Worm (Caenorhabditis elegans) whole organism, mixed stage, embryonic: ENCODE results near the gene oac-29.

ENCODE experiments used
- M03D4.4 ChIP-seq: sonication (generic microtip); optimal IDR thresholded peaks from 2 replicates; lab custom pipeline; 2017; ENCODE audit warnings: mild to moderate bottlenecking, missing genetic modification characterization, missing compliant biosample characterization
- bed-3 ChIP-seq: fragments of 200-800 bp; sonication (Bioruptor generic); optimal IDR thresholded peaks from 3 replicates; lab custom pipeline; 2018; ENCODE audit warnings: mild to moderate bottlenecking, missing genetic modification characterization, moderate library complexity, missing compliant biosample characterization
- blmp-1 ChIP-seq: fragments of 150-350 bp; optimal IDR thresholded peaks from 2 replicates; lab custom pipeline; 2014; ENCODE audit warnings: missing biosample characterization, missing genetic modification characterization
- ceh-39 ChIP-seq: fragments of 150-350 bp; optimal IDR thresholded peaks from 2 replicates; lab custom pipeline; 2014; ENCODE audit warnings: missing biosample characterization, missing genetic modification characterization
- ceh-43 ChIP-seq: fragments of 200-800 bp; sonication (Bioruptor generic); optimal IDR thresholded peaks from 2 replicates; lab custom pipeline; 2018; ENCODE audit warnings: mild to moderate bottlenecking, missing genetic modification characterization, moderate library complexity, missing compliant biosample characterization
- ceh-83 ChIP-seq: fragments of 200-800 bp; sonication (Bioruptor generic); optimal IDR thresholded peaks from 2 replicates; lab custom pipeline; 2018; ENCODE audit warnings: mild to moderate bottlenecking, missing genetic modification characterization, missing compliant biosample characterization
- ces-1 ChIP-seq: fragments of 150-350 bp; optimal IDR thresholded peaks from 2 replicates; lab custom pipeline; 2014; ENCODE audit warnings: missing biosample characterization, missing genetic modification reagents, missing genetic modification characterization
- cnd-1 ChIP-seq: fragments of 200-800 bp; sonication (Bioruptor generic); optimal IDR thresholded peaks from 2 replicates; lab custom pipeline; 2018; ENCODE audit warnings: mild to moderate bottlenecking, missing genetic modification characterization, missing compliant biosample characterization
- drap-1 ChIP-seq: fragments of 200-800 bp; sonication (Bioruptor generic); optimal IDR thresholded peaks from 3 replicates; lab custom pipeline; 2018; ENCODE audit warnings: mild to moderate bottlenecking, missing genetic modification characterization, missing compliant biosample characterization
- elt-1 ChIP-seq: sonication (generic microtip); optimal IDR thresholded peaks from 2 replicates; lab custom pipeline; 2017; ENCODE audit warnings: missing genetic modification characterization, mild to moderate bottlenecking, missing compliant biosample characterization, antibody characterized with exemption, moderate library complexity, borderline replicate concordance; ENCODE audit not compliant: insufficient read depth
- elt-3 ChIP-seq: fragments of 150-350 bp; optimal IDR thresholded peaks from 2 replicates; lab custom pipeline; 2014; ENCODE audit warnings: missing biosample characterization, missing genetic modification characterization
- flh-1 ChIP-seq: fragments of 200-800 bp; sonication (Bioruptor generic); optimal IDR thresholded peaks from 2 replicates; lab custom pipeline; 2018; ENCODE audit warnings: mild to moderate bottlenecking, missing genetic modification characterization, moderate library complexity, missing compliant biosample characterization
- ham-2 ChIP-seq: fragments of 200-800 bp; sonication (Bioruptor generic); optimal IDR thresholded peaks from 2 replicates; lab custom pipeline; 2018; ENCODE audit warnings: mild to moderate bottlenecking, missing genetic modification characterization, missing compliant biosample characterization
- hlh-1 ChIP-seq: fragments of 150-350 bp; optimal IDR thresholded peaks from 2 replicates; lab custom pipeline; 2014; ENCODE audit warnings: missing biosample characterization, missing genetic modification reagents, missing genetic modification characterization
- lin-13 ChIP-seq: fragments of 150-350 bp; optimal IDR thresholded peaks from 2 replicates; lab custom pipeline; 2014; ENCODE audit warnings: missing biosample characterization, missing genetic modification characterization
- lin-32 ChIP-seq: fragments of 200-800 bp; sonication (Bioruptor generic); optimal IDR thresholded peaks from 2 replicates; lab custom pipeline; 2018; ENCODE audit warnings: mild to moderate bottlenecking, missing genetic modification characterization, missing compliant biosample characterization
- lsy-2 ChIP-seq: fragments of 150-350 bp; optimal IDR thresholded peaks from 2 replicates; lab custom pipeline; 2014; ENCODE audit warnings: missing biosample characterization, missing genetic modification characterization
- mab-5 ChIP-seq: fragments of 150-350 bp; optimal IDR thresholded peaks from 2 replicates; lab custom pipeline; 2014; ENCODE audit warnings: missing biosample characterization, missing genetic modification characterization
- mep-1 ChIP-seq: fragments of 150-350 bp; optimal IDR thresholded peaks from 2 replicates; lab custom pipeline; 2017; ENCODE audit warnings: missing biosample characterization, missing genetic modification reagents, missing genetic modification characterization, inconsistent platforms
- mls-2 ChIP-seq: sonication (generic microtip); optimal IDR thresholded peaks from 2 replicates; lab custom pipeline; 2016; ENCODE audit warnings: mild to moderate bottlenecking, missing genetic modification characterization, moderate library complexity, missing compliant biosample characterization
- nhr-12 ChIP-seq: fragments of 150-350 bp; optimal IDR thresholded peaks from 2 replicates; lab custom pipeline; 2014; ENCODE audit warnings: missing biosample characterization, missing genetic modification characterization
- nhr-2 ChIP-seq: fragments of 150-350 bp; optimal IDR thresholded peaks from 2 replicates; lab custom pipeline; 2014; ENCODE audit warnings: missing biosample characterization, missing genetic modification characterization
- nhr-237 ChIP-seq: fragments of 150-350 bp; optimal IDR thresholded peaks from 2 replicates; lab custom pipeline; 2014; ENCODE audit warnings: missing biosample characterization, missing genetic modification characterization
- nhr-28 ChIP-seq: fragments of 150-350 bp; optimal IDR thresholded peaks from 2 replicates; lab custom pipeline; 2014; ENCODE audit warnings: missing biosample characterization, missing genetic modification characterization
- nhr-76 ChIP-seq: sonication (generic microtip); optimal IDR thresholded peaks from 2 replicates; lab custom pipeline; 2017; ENCODE audit warnings: missing biosample characterization, missing genetic modification characterization
- pha-4 ChIP-seq: fragments of 150-350 bp; optimal IDR thresholded peaks from 2 replicates; lab custom pipeline; 2018; ENCODE audit warnings: missing biosample characterization, missing genetic modification reagents, missing genetic modification characterization
- sem-2 ChIP-seq: fragments of 200-800 bp; sonication (Bioruptor generic); optimal IDR thresholded peaks from 2 replicates; lab custom pipeline; 2018; ENCODE audit warnings: mild to moderate bottlenecking, missing genetic modification characterization, missing compliant biosample characterization
- snpc-4 ChIP-seq: fragments of 150-350 bp; optimal IDR thresholded peaks from 2 replicates; lab custom pipeline; 2014; ENCODE audit warnings: missing biosample characterization, missing genetic modification characterization
- sptf-1 ChIP-seq: sonication (generic microtip); optimal IDR thresholded peaks from 2 replicates; lab custom pipeline; 2017; ENCODE audit warnings: mild to moderate bottlenecking, missing genetic modification characterization, moderate library complexity, missing compliant biosample characterization
- tbx-8 ChIP-seq: fragments of 200-800 bp; sonication (Bioruptor generic); optimal IDR thresholded peaks from 2 replicates; lab custom pipeline; 2018; ENCODE audit warnings: mild to moderate bottlenecking, missing genetic modification characterization, moderate library complexity, missing compliant biosample characterization
- unc-120 ChIP-seq: sonication (generic microtip); optimal IDR thresholded peaks from 2 replicates; lab custom pipeline; 2017; ENCODE audit warnings: missing genetic modification characterization, missing compliant biosample characterization; ENCODE audit not compliant: poor library complexity, severe bottlenecking
- unc-39 ChIP-seq: fragments of 150-350 bp; optimal IDR thresholded peaks from 2 replicates; lab custom pipeline; 2014; ENCODE audit warnings: missing biosample characterization, missing genetic modification characterization
- unc-62 ChIP-seq: fragments of 150-350 bp; optimal IDR thresholded peaks from 2 replicates; lab custom pipeline; 2014; ENCODE audit warnings: missing biosample characterization, missing genetic modification reagents, missing genetic modification characterization
- zip-8 ChIP-seq: fragments of 150-350 bp; optimal IDR thresholded peaks from 2 replicates; lab custom pipeline; 2014; ENCODE audit warnings: missing biosample characterization, missing genetic modification characterization
- ztf-11 ChIP-seq: fragments of 150-350 bp; optimal IDR thresholded peaks from 2 replicates; lab custom pipeline; 2014; ENCODE audit warnings: missing biosample characterization, missing genetic modification characterization

oac-29 gene

DNA sequence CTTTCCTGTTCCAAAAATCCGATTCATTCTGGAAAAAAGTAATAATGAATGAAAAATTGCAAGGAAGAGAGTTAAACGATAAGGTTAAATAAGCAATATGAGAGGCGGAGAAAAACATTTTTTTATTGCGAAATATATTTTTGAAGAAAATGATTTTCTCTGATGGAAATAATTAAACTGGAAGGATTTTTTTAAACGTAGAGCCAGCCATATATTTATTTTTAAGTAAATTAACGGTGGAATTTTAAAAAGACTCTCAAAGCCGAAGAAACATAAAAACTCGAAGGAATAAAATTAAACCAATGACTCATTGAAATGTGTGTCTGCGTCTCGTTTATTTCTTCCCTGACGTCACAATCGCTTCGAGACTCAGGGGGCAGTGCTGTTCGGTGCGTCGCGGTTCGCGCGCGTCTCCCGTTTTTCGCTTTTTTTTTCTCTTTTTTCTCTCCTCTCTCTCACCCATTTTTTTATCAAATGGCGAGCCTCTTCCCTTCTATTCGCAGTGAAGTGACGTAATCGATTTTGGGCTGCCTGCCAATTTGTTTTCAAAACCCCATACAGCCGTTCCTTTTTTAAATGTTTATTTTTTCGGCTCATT lies 29.3 kb downstream of the oac-29 start, which contains the start of gene vps-60:
Gene vps-60 (minus strand): TSS at position 30 of the 598 bp plus-strand sequence.
- TF ChIP-seq flh-1 (GFP tag; lab: Kevin White, UChicago) (no peak), ceh-39 (peak; percentile 83), elt-1 (tag; lab: Kevin White, UChicago) (peak; percentile 25), snpc-4 (tag; lab: Kevin White, UChicago) (no peak), unc-62 (GFP tag; lab: Kevin White, UChicago) (peak; percentile 51), lin-32 (GFP tag; lab: Kevin White, UChicago) (no peak), mep-1 (peak; percentile 92), M03D4.4 (tag; lab: Kevin White, UChicago) (peak; percentile 17), zip-8 (peak; percentile 25), sem-2 (GFP tag; lab: Kevin White, UChicago) (no peak), sptf-1 (no peak), cnd-1 (peak; percentile 45), nhr-28 (tag; lab: Kevin White, UChicago) (no peak), unc-120 (tag; lab: Kevin White, UChicago) (peak; percentile 58), nhr-76 (no peak), nhr-2 (no peak), elt-3 (tag; lab: Kevin White, UChicago) (no peak), ham-2 (GFP tag; lab: Kevin White, UChicago) (no peak), lsy-2 (tag; lab: Kevin White, UChicago) (peak; percentile 83), mab-5 (tag; lab: Kevin White, UChicago) (no peak), ceh-83 (no peak), nhr-12 (tag; lab: Kevin White, UChicago) (no peak), pha-4 (peak; percentile 87), drap-1 (no peak), ceh-43 (GFP tag; lab: Kevin White, UChicago) (no peak), hlh-1 (tag; lab: Kevin White, UChicago) (peak; percentile 61), tbx-8 (GFP tag; lab: Kevin White, UChicago) (no peak), lin-13 (peak; percentile 50), bed-3 (GFP tag; lab: Kevin White, UChicago) (no peak), mls-2 (peak; percentile 68), blmp-1 (tag; lab: Kevin White, UChicago) (peak; percentile 61), nhr-237 (tag; lab: Kevin White, UChicago) (peak; percentile 73), ces-1 (GFP tag; lab: Kevin White, UChicago) (peak; percentile 87)

- no peak for TF ChIP-seq mab-5 (tag; lab: Kevin White, UChicago)
- TF ChIP-seq pha-4 = no peak
- no peak for TF ChIP-seq nhr-76
- TF ChIP-seq ztf-11 (tag; lab: Kevin White, UChicago) = no peak
- no peak for TF ChIP-seq lin-13
- no peak for TF ChIP-seq mep-1
- TF ChIP-seq unc-120 (tag; lab: Kevin White, UChicago) = no peak
- no peak for TF ChIP-seq mls-2
- no peak for TF ChIP-seq M03D4.4 (tag; lab: Kevin White, UChicago)
- no peak for TF ChIP-seq sem-2 (GFP tag; lab: Kevin White, UChicago)
Measured at ce11 chrV:8603272-8603671, 32.2 kb downstream of the oac-29 start, which contains the start of gene F41E6.5. Gene F41E6.5, plus strand, starts transcription at chrV:8603480.

ce11 chrV:8602638-8603037 lies 32.8 kb downstream of the oac-29 start, which contains the start of gene F41E6.15:
Gene F41E6.15, minus strand, starts transcription at chrV:8602738.
- TF ChIP-seq pha-4 (no peak), nhr-28 (tag; lab: Kevin White, UChicago) (no peak), sptf-1 (no peak)

DNA sequence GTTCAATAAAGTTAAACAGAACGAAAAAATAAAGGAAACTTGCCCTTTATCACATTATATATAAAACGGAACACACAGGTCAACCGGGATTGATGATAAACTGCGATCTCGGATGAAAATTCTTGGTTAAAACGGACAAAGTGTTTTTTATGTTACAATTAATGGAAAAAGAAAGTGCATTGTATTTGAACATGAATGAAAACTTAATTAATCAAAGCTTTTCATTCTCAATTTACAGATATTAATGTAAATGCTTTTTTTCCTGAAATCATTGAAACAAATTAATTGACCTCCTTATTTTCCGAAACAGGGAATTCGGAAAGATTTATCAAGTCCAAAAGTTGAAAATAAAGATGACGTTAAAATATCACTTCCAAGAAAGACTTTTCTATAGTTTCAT lies 34.1 kb downstream of the oac-29 start, which contains the start of gene F41E6.8:
Gene F41E6.8 (minus strand): TSS at position 101 of the 400 bp plus-strand sequence.
- no peak for TF ChIP-seq lin-13
- TF ChIP-seq nhr-237 (tag; lab: Kevin White, UChicago) = no peak
- TF ChIP-seq drap-1 = no peak
- TF ChIP-seq ham-2 (GFP tag; lab: Kevin White, UChicago) = no peak
- no peak for TF ChIP-seq blmp-1 (tag; lab: Kevin White, UChicago)
- no peak for TF ChIP-seq flh-1 (GFP tag; lab: Kevin White, UChicago)
- no peak for TF ChIP-seq unc-62 (GFP tag; lab: Kevin White, UChicago)
- no peak for TF ChIP-seq unc-39 (tag; lab: Kevin White, UChicago)
- no peak for TF ChIP-seq sptf-1
